Fruit fly (Drosophila melanogaster) whole organism, wandering third instar larva: Measurements from ENCODE around the gene Nufip.

ENCODE experiments used
- Abd-B ChIP-seq: fragments of >200 bp; optimal IDR thresholded peaks from 2 replicates; lab custom pipeline; 2017; ENCODE audit warnings: missing biosample characterization, missing genetic modification characterization
- CG32264 ChIP-seq: fragments of 200-800 bp; sonication (Bioruptor generic); optimal IDR thresholded peaks from 2 replicates; lab custom pipeline; 2016; ENCODE audit warnings: missing biosample characterization, missing genetic modification characterization
- CG9705 ChIP-seq: fragments of 200-800 bp; sonication (Bioruptor generic); optimal IDR thresholded peaks from 2 replicates; lab custom pipeline; 2018; ENCODE audit warnings: missing biosample characterization, mild to moderate bottlenecking, missing genetic modification characterization
- CrebA ChIP-seq: fragments of 200-800 bp; sonication (Bioruptor generic); optimal IDR thresholded peaks from 2 replicates; lab custom pipeline; 2016; ENCODE audit warnings: missing biosample characterization, mild to moderate bottlenecking, missing genetic modification characterization, borderline replicate concordance
- Dfd ChIP-seq: fragments of >200 bp; optimal IDR thresholded peaks from 2 replicates; lab custom pipeline; 2017; ENCODE audit warnings: missing biosample characterization, missing genetic modification characterization
- Dif ChIP-seq: fragments of 200-275, 200-300 bp; sonication (Bioruptor generic); optimal IDR thresholded peaks from 2 replicates; lab custom pipeline; 2018; ENCODE audit warnings: missing biosample characterization, missing genetic modification characterization; ENCODE audit not compliant: partially characterized antibody
- GATAd ChIP-seq: sonication (Bioruptor generic); optimal IDR thresholded peaks from 2 replicates; lab custom pipeline; 2016; ENCODE audit warnings: missing biosample characterization, missing genetic modification characterization
- HLH106 ChIP-seq: fragments of 200-800 bp; optimal IDR thresholded peaks from 3 replicates; lab custom pipeline; 2019; ENCODE audit warnings: missing biosample characterization, mild to moderate bottlenecking, missing genetic modification characterization, moderate library complexity
- Hnf4 ChIP-seq: fragments of 200-800 bp; sonication (Bioruptor generic); optimal IDR thresholded peaks from 2 replicates; lab custom pipeline; 2016; ENCODE audit warnings: missing biosample characterization, mild to moderate bottlenecking, missing genetic modification characterization
- Hr78 ChIP-seq: fragments of >200 bp; optimal IDR thresholded peaks from 2 replicates; lab custom pipeline; 2017; ENCODE audit warnings: missing biosample characterization, missing genetic modification characterization
- Hr83 ChIP-seq: fragments of 200-300 bp; sonication (Bioruptor generic); optimal IDR thresholded peaks from 2 replicates; lab custom pipeline; 2016; ENCODE audit warnings: missing biosample characterization, mild to moderate bottlenecking, missing genetic modification characterization, moderate library complexity; ENCODE audit not compliant: poor library complexity, severe bottlenecking
- Jra ChIP-seq: sonication (Bioruptor generic); optimal IDR thresholded peaks from 2 replicates; lab custom pipeline; 2016; ENCODE audit warnings: missing biosample characterization, missing genetic modification characterization
- Mio ChIP-seq: sonication (Bioruptor generic); optimal IDR thresholded peaks from 2 replicates; lab custom pipeline; 2016; ENCODE audit warnings: missing biosample characterization, missing genetic modification characterization
- Myc ChIP-seq: fragments of >200 bp; optimal IDR thresholded peaks from 2 replicates; lab custom pipeline; 2017
- N ChIP-seq: fragments of >200 bp; optimal IDR thresholded peaks from 2 replicates; lab custom pipeline; 2018; ENCODE audit warnings: missing biosample characterization, missing external identifiers, missing genetic modification characterization
- OdsH ChIP-seq: fragments of 200-800 bp; sonication (Bioruptor generic); optimal IDR thresholded peaks from 2 replicates; lab custom pipeline; 2016; ENCODE audit warnings: missing biosample characterization, mild to moderate bottlenecking, missing genetic modification characterization
- Rel ChIP-seq, 2 experiments: fragments of 200-800 bp; sonication (Bioruptor generic) in 1 of 2; optimal IDR thresholded peaks; 2 replicates in 1 of 2; 3 replicates in 1 of 2; lab custom pipeline; 2016 to 2019; ENCODE audit warnings: mild to moderate bottlenecking in 2 of 2, missing biosample characterization in 2 of 2, missing genetic modification characterization in 2 of 2, moderate library complexity in 1 of 2
- Sp1 ChIP-seq: fragments of 200-800 bp; sonication (Bioruptor generic); optimal IDR thresholded peaks from 3 replicates; lab custom pipeline; 2019; ENCODE audit warnings: missing biosample characterization, mild to moderate bottlenecking, missing genetic modification characterization, moderate library complexity
- Vsx2 ChIP-seq: fragments of 200-300, 225-300 bp; sonication (Bioruptor generic); optimal IDR thresholded peaks from 2 replicates; lab custom pipeline; 2018; ENCODE audit warnings: missing biosample characterization, missing genetic modification characterization; ENCODE audit not compliant: partially characterized antibody
- br ChIP-seq: fragments of 200-800 bp; sonication (Bioruptor generic); optimal IDR thresholded peaks from 2 replicates; lab custom pipeline; 2016; ENCODE audit warnings: missing biosample characterization, missing genetic modification characterization
- brk ChIP-seq: fragments of 200-800 bp; sonication (Bioruptor generic); optimal IDR thresholded peaks from 2 replicates; lab custom pipeline; 2016; ENCODE audit warnings: missing biosample characterization, mild to moderate bottlenecking, missing genetic modification characterization
- dl ChIP-seq, 2 experiments: fragments of 175-275, 200-275 bp in 1 of 2; fragments of 200-275 bp in 1 of 2; sonication (Bioruptor generic); optimal IDR thresholded peaks; lab custom pipeline; 2018; ENCODE audit warnings: mild to moderate bottlenecking in 2 of 2, missing biosample characterization in 2 of 2, missing genetic modification characterization in 2 of 2, moderate library complexity in 2 of 2; ENCODE audit not compliant: partially characterized antibody in 2 of 2, insufficient read depth in 1 of 2
- dmrt93B ChIP-seq: fragments of 200-800 bp; sonication (Bioruptor generic); optimal IDR thresholded peaks from 2 replicates; lab custom pipeline; 2018; ENCODE audit warnings: missing biosample characterization, mild to moderate bottlenecking, missing genetic modification characterization
- dsf ChIP-seq: sonication (Bioruptor generic); optimal IDR thresholded peaks from 2 replicates; lab custom pipeline; 2016; ENCODE audit warnings: missing biosample characterization, missing genetic modification characterization, borderline replicate concordance
- ey ChIP-seq: fragments of 200-800 bp; sonication (Bioruptor generic); optimal IDR thresholded peaks from 2 replicates; lab custom pipeline; 2016; ENCODE audit warnings: missing biosample characterization, missing genetic modification characterization
- foxo ChIP-seq, 2 experiments: fragments of 200-800 bp; sonication (Bioruptor generic); optimal IDR thresholded peaks; 2 replicates in 1 of 2; 3 replicates in 1 of 2; lab custom pipeline; 2016 to 2017; ENCODE audit warnings: missing biosample characterization in 2 of 2, missing genetic modification characterization in 2 of 2
- fru ChIP-seq: fragments of 200-800 bp; sonication (Bioruptor generic); optimal IDR thresholded peaks from 3 replicates; lab custom pipeline; 2016; ENCODE audit warnings: missing biosample characterization, mild to moderate bottlenecking, missing genetic modification characterization
- h ChIP-seq: fragments of 200-800 bp; sonication (Bioruptor generic); optimal IDR thresholded peaks from 3 replicates; lab custom pipeline; 2016; ENCODE audit warnings: missing biosample characterization, mild to moderate bottlenecking, missing genetic modification characterization
- jim ChIP-seq: fragments of 175-275, 200-325 bp; sonication (Bioruptor generic); optimal IDR thresholded peaks from 2 replicates; lab custom pipeline; 2016; ENCODE audit warnings: missing biosample characterization, mild to moderate bottlenecking, missing genetic modification characterization
- lola ChIP-seq: fragments of >200 bp; optimal IDR thresholded peaks from 2 replicates; lab custom pipeline; 2017; ENCODE audit warnings: missing biosample characterization, missing genetic modification characterization
- pan ChIP-seq: fragments of >200 bp; optimal IDR thresholded peaks from 2 replicates; lab custom pipeline; 2017
- psq ChIP-seq: fragments of 200-800 bp; sonication (Bioruptor generic); optimal IDR thresholded peaks from 3 replicates; lab custom pipeline; 2017; ENCODE audit warnings: missing biosample characterization, mild to moderate bottlenecking, missing genetic modification characterization, moderate library complexity
- rgr ChIP-seq: fragments of 200-800 bp; sonication (Bioruptor generic); optimal IDR thresholded peaks from 3 replicates; lab custom pipeline; 2016; ENCODE audit warnings: missing biosample characterization, mild to moderate bottlenecking, missing genetic modification characterization
- sage ChIP-seq: fragments of 200-800 bp; sonication (Bioruptor generic); optimal IDR thresholded peaks from 2 replicates; lab custom pipeline; 2016; ENCODE audit warnings: missing biosample characterization, mild to moderate bottlenecking, missing genetic modification characterization
- sv ChIP-seq: fragments of 200-800 bp; sonication (Bioruptor generic); optimal IDR thresholded peaks from 3 replicates; lab custom pipeline; 2016; ENCODE audit warnings: missing biosample characterization, missing genetic modification characterization
- tai ChIP-seq: sonication (Bioruptor generic); optimal IDR thresholded peaks from 2 replicates; lab custom pipeline; 2016; ENCODE audit warnings: missing biosample characterization, missing genetic modification characterization
- usp ChIP-seq: fragments of >200 bp; optimal IDR thresholded peaks from 2 replicates; lab custom pipeline; 2017; ENCODE audit warnings: missing biosample characterization, missing genetic modification characterization
- woc ChIP-seq: sonication (Bioruptor generic); optimal IDR thresholded peaks from 2 replicates; lab custom pipeline; 2016; ENCODE audit warnings: missing biosample characterization, mild to moderate bottlenecking, missing genetic modification characterization

The Nufip gene

DNA sequence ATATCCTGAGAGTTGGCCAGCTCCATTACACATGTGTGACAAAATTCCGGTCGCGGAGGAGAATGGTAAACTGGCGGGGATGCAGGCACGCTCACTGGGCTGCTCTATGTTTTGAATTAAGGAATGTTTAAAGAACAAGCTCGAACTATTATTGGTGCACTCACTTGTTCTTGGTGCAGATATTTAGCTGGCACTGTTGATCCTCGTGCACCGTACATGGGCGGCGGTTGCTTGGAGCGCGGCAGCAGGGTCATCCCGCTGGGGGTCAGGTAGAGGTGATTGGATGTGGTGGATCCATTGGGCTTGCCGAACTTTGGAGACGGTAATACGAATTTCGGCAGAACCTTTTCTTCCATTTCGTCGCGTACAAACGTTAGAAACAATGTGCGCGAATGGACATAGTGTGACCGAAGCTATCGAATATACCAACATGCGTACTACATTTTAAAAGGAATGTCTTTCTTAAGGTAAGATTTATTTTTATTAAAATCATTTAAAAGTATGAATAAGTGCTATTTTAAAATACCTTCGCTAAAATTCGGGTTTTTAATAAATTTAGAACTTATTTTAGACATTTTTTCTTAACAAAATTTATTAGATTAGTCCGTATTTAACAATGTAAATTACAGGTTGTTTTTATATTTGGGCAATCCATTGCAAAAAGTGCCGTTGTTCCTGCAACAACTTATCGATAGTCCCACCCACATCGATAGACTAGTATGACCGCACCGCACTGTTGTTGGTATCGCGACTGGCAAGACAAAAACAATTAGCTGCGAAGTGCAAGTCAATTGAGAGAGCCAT is at the start of gene Nufip, which contains the start of gene Atg3:
Nufip (minus strand) TSS at position 415 of the 804 bp plus-strand sequence.
Atg3 (plus strand) TSS at position 735 of the 804 bp plus-strand sequence.
- no peak for TF ChIP-seq h (GFP tag; lab: Kevin White, UChicago)
- no peak for TF ChIP-seq N (GFP tag; lab: Kevin White, UChicago)
- no peak for TF ChIP-seq OdsH (GFP tag; lab: Kevin White, UChicago)
- TF ChIP-seq GATAd (GFP tag; lab: Kevin White, UChicago): no peak
- no peak for TF ChIP-seq dsf (GFP tag; lab: Kevin White, UChicago)
- no peak for TF ChIP-seq Hr83 (GFP tag; lab: Kevin White, UChicago)
- TF ChIP-seq br: no peak
- no peak for TF ChIP-seq Hr78 (GFP tag; lab: Kevin White, UChicago)
- TF ChIP-seq CG9705 (GFP tag; lab: Kevin White, UChicago): no peak
- TF ChIP-seq brk (GFP tag; lab: Kevin White, UChicago): no peak
- no peak for TF ChIP-seq lola (GFP tag; lab: Kevin White, UChicago)
- TF ChIP-seq Mio (GFP tag; lab: Kevin White, UChicago): no peak
- TF ChIP-seq Sp1: peak; percentile 28
- TF ChIP-seq psq (GFP tag; lab: Kevin White, UChicago): peak; percentile 46
- no peak for TF ChIP-seq fru (GFP tag; lab: Kevin White, UChicago)
- peak in 1 of 2 experiments; percentile 3 for TF ChIP-seq foxo (GFP tag; optimal IDR thresholded peaks at IDR 0.05; lab: Kevin White, UChicago)
- no peak for TF ChIP-seq Rel (GFP tag; optimal IDR thresholded peaks at IDR 0.05; lab: Kevin White, UChicago)
- TF ChIP-seq Rel (tag; optimal IDR thresholded peaks at IDR 0.05; lab: Kevin White, UChicago): no peak
- peak; percentile 20 for TF ChIP-seq ey
- TF ChIP-seq tai (GFP tag; lab: Kevin White, UChicago): peak; percentile 51
- TF ChIP-seq Myc (lab: Kevin White, UChicago): no peak
- peak; percentile 49 for TF ChIP-seq sv (GFP tag; lab: Kevin White, UChicago)
- TF ChIP-seq woc (GFP tag; lab: Kevin White, UChicago): peak; percentile 51
- no peak for TF ChIP-seq jim (GFP tag; lab: Kevin White, UChicago)
- TF ChIP-seq sage (GFP tag; lab: Kevin White, UChicago): no peak
- TF ChIP-seq Jra: peak; percentile 4
- no peak for TF ChIP-seq CG32264 (GFP tag; lab: Kevin White, UChicago)
- no peak for TF ChIP-seq Abd-B (GFP tag; lab: Kevin White, UChicago)
- TF ChIP-seq Dfd: no peak
- TF ChIP-seq HLH106 (tag; lab: Kevin White, UChicago): peak; percentile 52
- TF ChIP-seq dl (GFP tag; optimal IDR thresholded peaks at IDR 0.05; lab: Kevin White, UChicago; ENCODE audit: insufficient read depth in 1 of 2, partially characterized antibody in 2 of 2): no peak
- peak; percentile 22 for TF ChIP-seq rgr
- no peak for TF ChIP-seq Dif (GFP tag; lab: Kevin White, UChicago)
- TF ChIP-seq usp (GFP tag; lab: Kevin White, UChicago): no peak
- TF ChIP-seq pan (lab: Kevin White, UChicago): no peak
- no peak for TF ChIP-seq Vsx2 (GFP tag; lab: Kevin White, UChicago)
- no peak for TF ChIP-seq CrebA (GFP tag; lab: Kevin White, UChicago)
- no peak for TF ChIP-seq dmrt93B (GFP tag; lab: Kevin White, UChicago)
- TF ChIP-seq Hnf4: peak; percentile 7

DNA sequence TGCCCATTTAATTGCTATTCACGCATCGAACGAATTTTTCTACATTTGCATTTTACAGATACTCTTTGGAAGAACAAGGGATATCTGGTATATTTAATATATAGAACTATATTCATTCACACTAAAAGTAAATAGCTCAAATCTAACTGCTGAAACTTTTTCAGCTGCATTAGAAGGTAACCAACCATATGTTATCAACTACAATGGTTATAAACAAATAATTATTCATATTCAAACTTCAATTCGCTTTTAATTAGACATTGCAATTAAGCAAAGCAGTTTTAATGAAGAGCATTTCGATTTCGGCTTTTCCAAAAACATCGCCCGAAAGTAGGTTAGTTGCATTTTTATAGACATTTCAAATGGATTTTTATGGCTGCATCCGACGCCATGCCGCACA is 48.2 kb upstream of the Nufip start:
- TF ChIP-seq h (GFP tag; lab: Kevin White, UChicago): no peak
